ENCODE assay signal across 2 fruit fly cellular contexts in genomic region chrX:20244278-20244677, dm6.
TF ChIP-seq lines count a peak whose summit lies in the region.

Gene Peritrophin-A, plus strand, starts transcription at chrX:20244647.

TF ChIP-seq in whole organism, embryonic, 481 proteins besides CTCF, POLR2A, EP300 and RAD21 (continued from another document):
- TF ChIP-seq CG7839 (tag; optimal IDR thresholded peaks at IDR 0.05; lab: Kevin White, UChicago), result no peak

TF ChIP-seq in whole organism, prepupa, 60 proteins besides CTCF, POLR2A, EP300 and RAD21 (continued from another document):
- TF ChIP-seq CG3919 (GFP tag; optimal IDR thresholded peaks at IDR 0.05; lab: Kevin White, UChicago) (peak; percentile 22), CG8319 (GFP tag; optimal IDR thresholded peaks at IDR 0.05; lab: Kevin White, UChicago) (peak; percentile 11), Gug (GFP tag; IDR thresholded peaks at IDR 0.05; lab: Robert Waterston, UW) (0 out of 2 replicates have a peak, but pooled peaks have one; percentile 14), ss (GFP tag; optimal IDR thresholded peaks at IDR 0.05; lab: Kevin White, UChicago) (no peak), Eip78C (GFP tag; lab: Kevin White, UChicago) (peak; percentile 50), Ets96B (tag; optimal IDR thresholded peaks at IDR 0.05; lab: Kevin White, UChicago) (no peak), CG6808 (GFP tag; optimal IDR thresholded peaks at IDR 0.05; lab: Kevin White, UChicago) (no peak), topi (GFP tag; optimal IDR thresholded peaks at IDR 0.05; lab: Kevin White, UChicago) (peak; percentile 38), CG11294 (GFP tag; IDR thresholded peaks at IDR 0.05; lab: Robert Waterston, UW) (peak; percentile 9; the same call in 1 of the 2 replicates), CG7368 (GFP tag; optimal IDR thresholded peaks at IDR 0.05; lab: Kevin White, UChicago) (no peak), Lpt (GFP tag; optimal IDR thresholded peaks at IDR 0.05; lab: Kevin White, UChicago) (peak; percentile 27), Eip75B (GFP tag; optimal IDR thresholded peaks at IDR 0.05; lab: Kevin White, UChicago) (peak; percentile 10), CG6792 (GFP tag; optimal IDR thresholded peaks at IDR 0.05; lab: Kevin White, UChicago) (peak; percentile 15), CG8632 (GFP tag; optimal IDR thresholded peaks at IDR 0.05; lab: Kevin White, UChicago) (peak; percentile 14)
